Worm (Caenorhabditis elegans) whole organism, late embryonic: ENCODE results near the gene K04G11.3.

Experiments
- fax-1 ChIP-seq: sonication (generic microtip); optimal IDR thresholded peaks from 2 replicates; lab custom pipeline; 2016; ENCODE audit warnings: missing genotype, missing genetic modification characterization, missing compliant biosample characterization
- hlh-13 ChIP-seq: fragments of 200-800 bp; sonication (Bioruptor generic); optimal IDR thresholded peaks from 2 replicates; lab custom pipeline; 2018; ENCODE audit warnings: mild to moderate bottlenecking, missing genetic modification characterization, missing compliant biosample characterization
- lin-11 ChIP-seq: fragments of 200-800 bp; sonication (Bioruptor generic); optimal IDR thresholded peaks from 2 replicates; lab custom pipeline; 2018; ENCODE audit warnings: mild to moderate bottlenecking, missing genetic modification characterization, missing compliant biosample characterization
- sdc-2 ChIP-seq: sonication (generic microtip); optimal IDR thresholded peaks from 2 replicates; lab custom pipeline; 2016; ENCODE audit warnings: missing genotype, missing genetic modification characterization, missing compliant biosample characterization

ce11 chrX:14324289-14324688 lies 23.2 kb downstream of the K04G11.3 start:
- TF ChIP-seq hlh-13 (GFP tag; lab: Kevin White, UChicago) (no peak), lin-11 (tag; lab: Kevin White, UChicago) (no peak), sdc-2 (no peak), fax-1 (tag; lab: Kevin White, UChicago) (no peak)
